Fruit fly (Drosophila melanogaster): Measurements from ENCODE around the gene Rph.

Gene Rph

dm6 chrX:10738151-10738430 lies 19.4 kb downstream of the Rph start:
- TF ChIP-seq so (GFP tag; IDR thresholded peaks at IDR 0.05) (0 out of 3 replicates have a peak, but pooled peaks have one; percentile 24), crol (GFP tag; IDR thresholded peaks at IDR 0.05) (peak; percentile 94), abd-A (tag; optimal IDR thresholded peaks at IDR 0.05) (peak; percentile 90), CG11560 (tag; IDR thresholded peaks at IDR 0.05) (no peak), Dp (GFP tag; optimal IDR thresholded peaks at IDR 0.05) (no peak), CG13894 (tag; optimal IDR thresholded peaks at IDR 0.05) (peak; percentile 62), CG15011 (GFP tag; optimal IDR thresholded peaks at IDR 0.05) (no peak), Meics (GFP tag; optimal IDR thresholded peaks at IDR 0.05) (no peak), Med (GFP tag) (peak; percentile 61), CG11504 (tag; optimal IDR thresholded peaks at IDR 0.05) (no peak), cg (GFP tag; optimal IDR thresholded peaks at IDR 0.05) (peak; percentile 6), Eip74EF (GFP tag; optimal IDR thresholded peaks at IDR 0.05) (no peak), CG13624 (GFP tag; optimal IDR thresholded peaks at IDR 0.05) (no peak)

dm6 chrX:10737422-10738150 lies 19.9 kb downstream of the Rph start:
- TF ChIP-seq CG10543 (GFP tag; optimal IDR thresholded peaks at IDR 0.05) (peak; percentile 61), CG2199 (GFP tag; IDR thresholded peaks at IDR 0.05) (peak; percentile 76; the same call in 2 of the 3 replicates), CG2712 (tag; optimal IDR thresholded peaks at IDR 0.05) (peak; percentile 92), Spps (tag; optimal IDR thresholded peaks at IDR 0.05) (peak; percentile 69), CG4360 (GFP tag; IDR thresholded peaks at IDR 0.05) (0 out of 2 replicates have a peak, but pooled peaks have one; percentile 54), emc (GFP tag; optimal IDR thresholded peaks at IDR 0.05) (peak; percentile 51), Dfd (GFP tag; optimal IDR thresholded peaks at IDR 0.05) (no peak), Ets97D (GFP tag; optimal IDR thresholded peaks at IDR 0.05) (peak; percentile 56), C15 (GFP tag; IDR thresholded peaks at IDR 0.05) (peak; percentile 57; the same call in 1 of the 3 replicates), CG2889 (GFP tag; IDR thresholded peaks at IDR 0.05) (peak; percentile 75), CG15514 (GFP tag; optimal IDR thresholded peaks at IDR 0.05) (peak; percentile 78), CG18011 (GFP tag; optimal IDR thresholded peaks at IDR 0.05) (peak; percentile 72), btn (GFP tag; optimal IDR thresholded peaks at IDR 0.05) (peak; percentile 86), onecut (GFP tag; IDR thresholded peaks at IDR 0.05) (peak; percentile 77), Lhr (GFP tag; optimal IDR thresholded peaks at IDR 0.05) (peak; percentile 68), CG18619 (GFP tag; optimal IDR thresholded peaks at IDR 0.05) (peak; percentile 80), abd-A (tag; optimal IDR thresholded peaks at IDR 0.05) (peak; percentile 83), CG3065 (GFP tag; optimal IDR thresholded peaks at IDR 0.05) (no peak), luna (GFP tag; optimal IDR thresholded peaks at IDR 0.05) (no peak), hkb (optimal IDR thresholded peaks at IDR 0.05) (no peak), hkb (GFP tag; IDR thresholded peaks at IDR 0.05) (peak; percentile 88), lilli (GFP tag; optimal IDR thresholded peaks at IDR 0.05) (peak; percentile 76), Fer1 (GFP tag; optimal IDR thresholded peaks at IDR 0.05) (peak; percentile 89), seq (GFP tag; IDR thresholded peaks at IDR 0.05) (peak; percentile 80), CG4424 (GFP tag; optimal IDR thresholded peaks at IDR 0.05) (peak; percentile 72), CG10274 (GFP tag; optimal IDR thresholded peaks at IDR 0.05) (peak; percentile 53), Blimp-1 (GFP tag; optimal IDR thresholded peaks at IDR 0.05) (peak; percentile 90), eyg (GFP tag; optimal IDR thresholded peaks at IDR 0.05) (peak; percentile 83), jumu (GFP tag; optimal IDR thresholded peaks at IDR 0.05) (peak; percentile 87), sd (tag; optimal IDR thresholded peaks at IDR 0.05) (peak; percentile 60), Rfx (GFP tag; IDR thresholded peaks at IDR 0.05) (peak; percentile 83), exex (tag; optimal IDR thresholded peaks at IDR 0.05) (peak; percentile 49), pita (GFP tag; optimal IDR thresholded peaks at IDR 0.05) (no peak), CG3847 (GFP tag; IDR thresholded peaks at IDR 0.05) (peak; percentile 70), Ssrp (tag; optimal IDR thresholded peaks at IDR 0.05) (peak; percentile 88), pho (GFP tag; optimal IDR thresholded peaks at IDR 0.05) (peak; percentile 80), H15 (GFP tag; IDR thresholded peaks at IDR 0.05) (peak; percentile 88)

Data from whole organism, embryonic.